Worm (Caenorhabditis elegans) whole organism, young adult: Measurements from ENCODE around the gene nhr-124.

Experiments used
- C06A6.2 ChIP-seq: fragments of 200-800 bp; sonication (Bioruptor generic); conservative IDR thresholded peaks from 2 replicates; pipeline ENCODE4 v1.3.6; 2022; ENCODE audit warnings: missing genetic modification characterization, missing compliant biosample characterization
- C17E4.6 ChIP-seq: fragments of 200-800 bp; sonication (Bioruptor generic); IDR thresholded peaks from 2 replicates; pipeline ENCODE4 v1.3.6; 2022; ENCODE audit warnings: missing genetic modification reagents, missing genetic modification characterization, missing compliant biosample characterization
- D2030.7 ChIP-seq: fragments of 200-800 bp; sonication (Bioruptor generic); IDR thresholded peaks from 2 replicates; pipeline ENCODE4 v1.3.6; 2022; ENCODE audit warnings: missing genetic modification reagents, missing genetic modification characterization, missing compliant biosample characterization
- F10E7.11 ChIP-seq: sonication (generic microtip); optimal IDR thresholded peaks from 2 replicates; lab custom pipeline; 2017; ENCODE audit warnings: mild to moderate bottlenecking, missing genetic modification characterization, moderate library complexity, missing compliant biosample characterization
- F22D6.2 ChIP-seq: sonication (generic microtip); optimal IDR thresholded peaks from 2 replicates; lab custom pipeline; 2016; ENCODE audit warnings: mild to moderate bottlenecking, missing genetic modification characterization, missing compliant biosample characterization
- K12H6.12 ChIP-seq: fragments of 200-800 bp; sonication (Bioruptor generic); optimal IDR thresholded peaks from 2 replicates; lab custom pipeline; 2018; ENCODE audit warnings: mild to moderate bottlenecking, missing genetic modification characterization, missing compliant biosample characterization
- Y67H2A.10 ChIP-seq: fragments of 200-800 bp; sonication (Bioruptor generic); conservative IDR thresholded peaks from 2 replicates; pipeline ENCODE4 v1.3.6; 2022; ENCODE audit warnings: missing genetic modification reagents, missing genetic modification characterization, missing compliant biosample characterization
- ama-1 ChIP-seq, 3 experiments: fragments of 150-350 bp in 1 of 3; sonication (generic microtip) in 2 of 3; optimal IDR thresholded peaks; 2 replicates each; lab custom pipeline; 2014 to 2018; ENCODE audit warnings: missing biosample characterization in 2 of 3, missing genetic modification characterization in 2 of 3, missing genetic modification reagents in 2 of 3
- atf-7 ChIP-seq: sonication (generic microtip); optimal IDR thresholded peaks from 2 replicates; lab custom pipeline; 2017; ENCODE audit warnings: mild to moderate bottlenecking, missing genetic modification characterization, missing compliant biosample characterization
- attf-5 ChIP-seq: fragments of 200-800 bp; sonication (Bioruptor generic); optimal IDR thresholded peaks from 2 replicates; lab custom pipeline; 2018; ENCODE audit warnings: mild to moderate bottlenecking, missing genetic modification characterization, missing compliant biosample characterization
- attf-6 ChIP-seq: fragments of 200-800 bp; sonication (Bioruptor generic); IDR thresholded peaks from 2 replicates; pipeline ENCODE4 v1.3.6; 2022; ENCODE audit warnings: missing genetic modification reagents, missing genetic modification characterization, missing compliant biosample characterization
- cebp-1 ChIP-seq, 2 experiments: fragments of 200-800 bp in 1 of 2; sonication (Bioruptor generic) in 1 of 2; sonication (generic microtip) in 1 of 2; IDR thresholded peaks in 1 of 2; optimal IDR thresholded peaks in 1 of 2; 2 replicates each; pipeline versions ENCODE4 v1.3.6 to Lab custom; 2017 to 2022; ENCODE audit warnings: missing compliant biosample characterization in 2 of 2, missing genetic modification characterization in 2 of 2, mild to moderate bottlenecking in 1 of 2, missing genetic modification reagents in 1 of 2, moderate library complexity in 1 of 2
- ceh-27 ChIP-seq: fragments of 200-800 bp; sonication (Bioruptor generic); optimal IDR thresholded peaks from 2 replicates; lab custom pipeline; 2018; ENCODE audit warnings: mild to moderate bottlenecking, missing genetic modification characterization, moderate library complexity, missing compliant biosample characterization
- ceh-79 ChIP-seq: sonication (generic microtip); optimal IDR thresholded peaks from 2 replicates; lab custom pipeline; 2017; ENCODE audit warnings: mild to moderate bottlenecking, missing genetic modification characterization, missing compliant biosample characterization
- ceh-91 ChIP-seq: fragments of 200-800 bp; sonication (Bioruptor generic); IDR thresholded peaks from 2 replicates; pipeline ENCODE4 v1.3.6; 2022; ENCODE audit warnings: missing genetic modification reagents, missing genetic modification characterization, missing compliant biosample characterization
- die-1 ChIP-seq: sonication (generic microtip); optimal IDR thresholded peaks from 2 replicates; lab custom pipeline; 2016; ENCODE audit warnings: missing genotype, mild to moderate bottlenecking, missing genetic modification characterization, missing compliant biosample characterization
- dpff-1 ChIP-seq: sonication (generic microtip); optimal IDR thresholded peaks from 2 replicates; lab custom pipeline; 2017; ENCODE audit warnings: mild to moderate bottlenecking, missing genetic modification characterization, missing compliant biosample characterization
- hlh-26 ChIP-seq: fragments of 200-800 bp; sonication (Bioruptor generic); conservative IDR thresholded peaks from 2 replicates; pipeline ENCODE4 v1.3.6; 2022; ENCODE audit warnings: missing genetic modification reagents, missing genetic modification characterization, missing compliant biosample characterization
- hmg-20 ChIP-seq: fragments of 200-800 bp; sonication (Bioruptor generic); IDR thresholded peaks from 2 replicates; pipeline ENCODE4 v1.3.6; 2022; ENCODE audit warnings: missing genetic modification reagents, missing genetic modification characterization, missing compliant biosample characterization
- hrde-1 ChIP-seq: sonication (generic microtip); optimal IDR thresholded peaks from 2 replicates; lab custom pipeline; 2016; ENCODE audit warnings: missing genetic modification characterization, mild to moderate bottlenecking, missing compliant biosample characterization, moderate library complexity, missing genotype, missing genetic modification reagents, borderline replicate concordance
- let-526 ChIP-seq: fragments of 200-800 bp; sonication (Bioruptor generic); IDR thresholded peaks from 2 replicates; pipeline ENCODE4 v1.3.6; 2022; ENCODE audit warnings: missing genetic modification reagents, missing genetic modification characterization, missing compliant biosample characterization
- lin-35 ChIP-seq, 3 experiments: fragments of 150-350 bp in 2 of 3; sonication (generic microtip) in 1 of 3; optimal IDR thresholded peaks; 2 replicates each; lab custom pipeline; 2014 to 2018; ENCODE audit warnings: missing biosample characterization in 3 of 3, missing genetic modification characterization in 3 of 3, missing genetic modification reagents in 3 of 3
- madf-3 ChIP-seq: fragments of 200-800 bp; sonication (Bioruptor generic); IDR thresholded peaks from 2 replicates; pipeline ENCODE4 v1.3.6; 2022; ENCODE audit warnings: missing genetic modification reagents, missing genetic modification characterization, missing compliant biosample characterization
- mes-4 ChIP-seq: sonication (generic microtip); optimal IDR thresholded peaks from 2 replicates; lab custom pipeline; 2016; ENCODE audit warnings: missing genotype, missing genetic modification characterization, missing compliant biosample characterization
- nfya-1 ChIP-seq: sonication (generic microtip); optimal IDR thresholded peaks from 2 replicates; lab custom pipeline; 2017; ENCODE audit warnings: antibody characterized with exemption, missing compliant biosample characterization, missing genetic modification characterization, borderline replicate concordance; ENCODE audit not compliant: insufficient read depth
- nfyb-1 ChIP-seq: fragments of 200-800 bp; sonication (Bioruptor generic); IDR thresholded peaks from 2 replicates; pipeline ENCODE4 v1.3.6; 2022; ENCODE audit warnings: missing genetic modification reagents, missing genetic modification characterization, missing compliant biosample characterization
- nhr-179 ChIP-seq: sonication (generic microtip); optimal IDR thresholded peaks from 2 replicates; lab custom pipeline; 2016; ENCODE audit warnings: mild to moderate bottlenecking, missing genetic modification characterization, missing compliant biosample characterization
- nhr-27 ChIP-seq: fragments of 200-800 bp; sonication (Bioruptor generic); optimal IDR thresholded peaks from 2 replicates; lab custom pipeline; 2018; ENCODE audit warnings: mild to moderate bottlenecking, missing genetic modification characterization, moderate library complexity, missing compliant biosample characterization
- nhr-80 ChIP-seq: sonication (generic microtip); optimal IDR thresholded peaks from 2 replicates; lab custom pipeline; 2016; ENCODE audit warnings: missing genetic modification characterization, missing compliant biosample characterization
- nhr-90 ChIP-seq: sonication (generic microtip); optimal IDR thresholded peaks from 2 replicates; lab custom pipeline; 2016; ENCODE audit warnings: missing genotype, mild to moderate bottlenecking, missing genetic modification characterization, missing compliant biosample characterization
- rcor-1 ChIP-seq: fragments of 200-800 bp; sonication (Bioruptor generic); IDR thresholded peaks from 2 replicates; pipeline ENCODE4 v1.3.6; 2022; ENCODE audit warnings: missing genetic modification reagents, missing genetic modification characterization, missing compliant biosample characterization
- snpc-4 ChIP-seq, 5 experiments: fragments of 150-350 bp in 1 of 5; sonication (generic microtip) in 4 of 5; optimal IDR thresholded peaks; 2 replicates each; lab custom pipeline; 2014 to 2018; ENCODE audit warnings: missing genetic modification characterization in 5 of 5, missing biosample characterization in 3 of 5, antibody characterized with exemption in 2 of 5, mild to moderate bottlenecking in 2 of 5, missing compliant biosample characterization in 2 of 5, missing genotype in 2 of 5, moderate library complexity in 2 of 5, missing genetic modification reagents in 1 of 5
- tbx-9 ChIP-seq: sonication (generic microtip); optimal IDR thresholded peaks from 2 replicates; lab custom pipeline; 2016; ENCODE audit warnings: borderline replicate concordance, missing genetic modification characterization, inconsistent platforms, missing compliant biosample characterization
- tlf-1 ChIP-seq: fragments of 200-800 bp; sonication (Bioruptor generic); optimal IDR thresholded peaks from 2 replicates; lab custom pipeline; 2018; ENCODE audit warnings: mild to moderate bottlenecking, missing genetic modification characterization, missing compliant biosample characterization
- unc-130 ChIP-seq: sonication (generic microtip); optimal IDR thresholded peaks from 2 replicates; lab custom pipeline; 2016; ENCODE audit warnings: missing genetic modification reagents, missing genetic modification characterization, missing compliant biosample characterization
- unc-62 ChIP-seq: fragments of 150-350 bp; optimal IDR thresholded peaks from 2 replicates; lab custom pipeline; 2014; ENCODE audit warnings: missing biosample characterization, missing genetic modification reagents, missing genetic modification characterization
- xnd-1 ChIP-seq: sonication (generic microtip); optimal IDR thresholded peaks from 2 replicates; lab custom pipeline; 2016; ENCODE audit warnings: missing genotype, missing genetic modification reagents, missing genetic modification characterization, missing compliant biosample characterization
- ztf-22 ChIP-seq: fragments of 200-800 bp; sonication (Bioruptor generic); optimal IDR thresholded peaks from 2 replicates; lab custom pipeline; 2018; ENCODE audit warnings: mild to moderate bottlenecking, missing genetic modification characterization, moderate library complexity, missing compliant biosample characterization
- ztf-26 ChIP-seq: sonication (generic microtip); optimal IDR thresholded peaks from 2 replicates; lab custom pipeline; 2017; ENCODE audit warnings: missing genetic modification characterization, missing compliant biosample characterization

nhr-124 gene

DNA sequence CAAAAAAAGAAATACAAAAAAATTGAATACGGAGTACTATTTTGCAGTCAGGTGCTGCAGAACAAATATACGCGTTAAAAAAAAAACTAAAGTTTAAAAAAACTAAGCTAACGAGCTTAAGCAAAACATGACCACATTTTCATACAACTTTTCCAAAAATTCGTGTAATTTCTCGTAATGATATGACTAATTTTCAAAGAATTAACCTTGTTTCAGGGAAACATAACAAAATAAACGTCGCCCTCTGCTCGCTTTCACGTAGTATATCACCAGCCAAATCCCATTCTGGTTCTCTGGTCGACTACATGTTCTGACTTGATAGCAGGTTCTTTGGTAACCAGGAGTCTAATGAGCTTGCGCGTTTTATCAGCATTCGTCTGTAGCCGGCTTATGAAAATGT lies 15.6 kb downstream of the nhr-124 start:
- TF ChIP-seq hmg-20 (GFP tag; lab: Robert Waterston, UW) (no peak), hlh-26 (GFP tag; lab: Robert Waterston, UW) (no peak), rcor-1 (GFP tag; lab: Robert Waterston, UW) (no peak)

DNA sequence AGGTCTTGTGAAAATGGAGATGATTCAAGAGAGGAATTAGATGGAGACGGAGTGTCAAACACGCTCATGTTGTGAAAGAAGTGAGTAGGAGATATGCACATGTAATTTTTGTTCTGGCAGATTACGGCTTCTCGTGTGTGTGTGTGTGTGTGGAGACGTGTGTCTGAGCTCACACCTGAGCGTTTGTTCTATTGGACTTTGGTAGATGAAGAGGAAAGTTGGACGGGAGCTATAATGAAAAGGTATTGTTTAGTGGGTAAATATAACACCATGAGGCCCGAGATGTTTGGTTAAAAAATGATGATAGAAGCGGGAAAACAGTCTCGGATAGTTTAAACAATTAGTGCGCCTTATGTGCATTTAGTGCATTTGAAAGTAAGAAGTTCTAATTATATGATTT lies 17.1 kb downstream of the nhr-124 start, which contains the start of gene nhr-157:
Gene nhr-157 (minus strand): TSS at position 101 of the 400 bp plus-strand sequence.
- TF ChIP-seq attf-6: no peak
- TF ChIP-seq unc-130 (GFP tag; lab: Kevin White, UChicago): no peak
- no peak for TF ChIP-seq xnd-1 (tag; lab: Kevin White, UChicago)
- TF ChIP-seq madf-3: no peak
- no peak for TF ChIP-seq hrde-1 (tag; lab: Kevin White, UChicago)
- no peak for TF ChIP-seq nfyb-1
- no peak for TF ChIP-seq K12H6.12
- TF ChIP-seq F22D6.2 (tag; lab: Kevin White, UChicago): no peak
- no peak for TF ChIP-seq Y67H2A.10 (GFP tag; lab: Robert Waterston, UW)
- TF ChIP-seq tlf-1: no peak
- TF ChIP-seq nhr-179: no peak
- TF ChIP-seq, all 124 proteins: peak for 0

DNA sequence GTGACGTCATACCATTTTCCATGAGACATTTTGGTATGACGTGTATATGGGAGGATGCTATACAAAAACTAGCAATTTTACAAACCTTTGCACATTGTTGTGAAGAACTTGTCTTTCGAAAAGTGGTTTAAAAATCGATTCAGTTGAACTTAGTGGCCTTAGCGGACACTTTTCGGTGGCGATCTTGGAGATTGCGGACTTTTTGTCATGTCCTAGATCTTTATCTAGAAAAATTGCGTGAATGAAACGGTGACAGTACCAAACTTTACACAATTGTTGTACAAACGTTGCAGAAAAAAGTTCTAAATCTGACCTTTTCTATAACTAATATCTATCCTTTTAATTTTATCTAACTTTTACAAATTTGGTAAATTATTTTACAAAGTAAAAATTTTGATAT lies 20.7 kb downstream of the nhr-124 start:
- TF ChIP-seq ama-1 (optimal IDR thresholded peaks at IDR 0.05; lab: Kevin White, UChicago) (no peak), ama-1 (GFP tag; optimal IDR thresholded peaks at IDR 0.05; lab: Kevin White, UChicago) (no peak), F22D6.2 (tag; lab: Kevin White, UChicago) (no peak), dpff-1 (tag; lab: Kevin White, UChicago) (no peak), nhr-80 (no peak), ceh-91 (GFP tag; lab: Robert Waterston, UW) (no peak), mes-4 (tag; lab: Kevin White, UChicago) (no peak)
- TF ChIP-seq, all 124 proteins: peak for 0

DNA sequence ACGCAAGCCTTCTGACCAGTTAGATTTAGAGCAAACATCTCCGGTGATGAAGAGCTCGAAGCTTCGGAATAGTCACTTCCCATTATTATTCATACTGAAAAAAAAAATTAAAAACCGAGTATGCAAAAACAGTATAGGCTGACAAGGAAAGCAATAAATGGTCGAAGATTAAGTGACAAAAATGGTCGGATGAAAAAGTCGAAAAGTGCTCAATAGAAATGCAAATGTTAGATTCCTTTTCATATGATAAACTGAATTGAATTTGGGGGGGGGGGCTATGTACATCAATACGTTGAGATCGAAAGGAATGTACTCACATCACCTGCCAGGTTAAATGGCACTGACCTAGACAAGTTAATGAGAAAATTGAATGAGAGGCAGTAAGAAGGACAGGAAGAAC lies 23.2 kb downstream of the nhr-124 start, which contains the start of gene nhr-187:
Gene nhr-187 (minus strand): TSS at position 101 of the 400 bp plus-strand sequence.
- TF ChIP-seq nhr-90 (no peak), ceh-27 (no peak), nfya-1 (tag; lab: Kevin White, UChicago) (no peak), unc-130 (GFP tag; lab: Kevin White, UChicago) (no peak), atf-7 (tag; lab: Kevin White, UChicago) (no peak), F22D6.2 (tag; lab: Kevin White, UChicago) (no peak), let-526 (GFP tag; lab: Robert Waterston, UW) (no peak), lin-35 (GFP tag; optimal IDR thresholded peaks at IDR 0.05; lab: Kevin White, UChicago) (no peak), snpc-4 (GFP tag; optimal IDR thresholded peaks at IDR 0.05; lab: Kevin White, UChicago) (no peak), snpc-4 (tag; optimal IDR thresholded peaks at IDR 0.05; lab: Kevin White, UChicago) (no peak), ztf-22 (GFP tag; lab: Kevin White, UChicago) (no peak)

DNA sequence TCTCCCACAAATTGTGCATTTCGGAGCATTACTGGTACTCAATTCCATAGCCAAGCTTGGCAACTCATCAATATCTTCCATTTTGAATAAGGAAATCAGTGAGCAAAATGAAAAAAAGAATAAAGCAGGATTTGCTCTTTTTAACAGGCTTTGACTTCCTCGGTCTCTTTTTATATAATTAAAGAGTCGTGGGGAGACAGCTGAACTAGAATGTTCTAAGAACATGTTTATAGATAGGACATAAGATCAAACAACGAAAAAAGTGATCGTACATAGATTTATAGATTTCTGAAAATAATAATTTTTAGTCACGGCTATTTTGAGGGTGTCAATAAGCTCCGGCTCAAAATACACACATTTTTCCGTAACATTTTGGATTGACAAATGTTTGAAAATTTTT lies 25.9 kb downstream of the nhr-124 start, which contains the start of gene nhr-189:
Gene nhr-189 (minus strand): TSS at position 121 of the 400 bp plus-strand sequence.
- TF ChIP-seq C17E4.6 (no peak), tlf-1 (no peak), tbx-9 (tag; lab: Kevin White, UChicago) (no peak), F10E7.11 (tag; lab: Kevin White, UChicago) (no peak), attf-5 (GFP tag; lab: Kevin White, UChicago) (no peak), C06A6.2 (GFP tag; lab: Robert Waterston, UW) (no peak), D2030.7 (GFP tag; lab: Robert Waterston, UW) (no peak), ama-1 (optimal IDR thresholded peaks at IDR 0.05; lab: Kevin White, UChicago) (no peak), ama-1 (GFP tag; optimal IDR thresholded peaks at IDR 0.05; lab: Kevin White, UChicago) (no peak), die-1 (tag; lab: Kevin White, UChicago) (no peak), unc-62 (no peak), ceh-79 (tag; lab: Kevin White, UChicago) (no peak), cebp-1 (GFP tag; IDR thresholded peaks at IDR 0.05; lab: Robert Waterston, UW) (no peak), cebp-1 (tag; optimal IDR thresholded peaks at IDR 0.05; lab: Kevin White, UChicago) (no peak), ztf-26 (tag; lab: Kevin White, UChicago) (no peak), nhr-27 (no peak)
- TF ChIP-seq, all 124 proteins: peak for 0
